Fruit fly (Drosophila melanogaster) whole organism, prepupa: ENCODE measurements around the gene vers.
A peak's percentile ranks its signal among the peaks of the same experiment; 100 is the strongest.

Source experiments
- Blimp-1 ChIP-seq: fragments of 200-800 bp; sonication (Bioruptor generic); optimal IDR thresholded peaks from 3 replicates; lab custom pipeline; 2017; ENCODE audit warnings: missing biosample characterization, missing genetic modification characterization, mild to moderate bottlenecking, moderate library complexity, missing genetic modification reagents
- CG10631 ChIP-seq: fragments of 200-800 bp; sonication (Bioruptor generic); optimal IDR thresholded peaks from 2 replicates; lab custom pipeline; 2016; ENCODE audit warnings: missing biosample characterization, missing genetic modification characterization
- CG10669 ChIP-seq: fragments of 200-800 bp; sonication (Bioruptor generic); optimal IDR thresholded peaks from 3 replicates; lab custom pipeline; 2018; ENCODE audit warnings: missing biosample characterization, mild to moderate bottlenecking, missing genetic modification characterization, moderate library complexity
- CG11294 ChIP-seq: fragments of 200-800 bp; sonication (Bioruptor generic); IDR thresholded peaks from 2 replicates; pipeline ENCODE4 v1.3.6; 2022; ENCODE audit warnings: missing biosample characterization, missing genetic modification characterization
- CG11762 ChIP-seq: fragments of 200-800 bp; sonication (Bioruptor generic); optimal IDR thresholded peaks from 3 replicates; lab custom pipeline; 2016; ENCODE audit warnings: missing biosample characterization, missing genetic modification characterization; ENCODE audit not compliant: insufficient read depth
- CG11902 ChIP-seq: fragments of 200-800 bp; sonication (Bioruptor generic); optimal IDR thresholded peaks from 3 replicates; lab custom pipeline; 2016; ENCODE audit warnings: missing biosample characterization, missing genetic modification characterization
- CG15336 ChIP-seq: fragments of 200-800 bp; sonication (Bioruptor generic); IDR thresholded peaks from 2 replicates; pipeline ENCODE4 v1.3.6; 2022; ENCODE audit warnings: missing biosample characterization, missing genetic modification characterization
- CG1621 ChIP-seq: fragments of 200-800 bp; sonication (Bioruptor generic); optimal IDR thresholded peaks from 3 replicates; lab custom pipeline; 2018; ENCODE audit warnings: missing biosample characterization, mild to moderate bottlenecking, missing genetic modification characterization
- CG31627 ChIP-seq: fragments of 200-800 bp; sonication (Bioruptor generic); optimal IDR thresholded peaks from 3 replicates; lab custom pipeline; 2016; ENCODE audit warnings: missing biosample characterization, missing genetic modification characterization
- CG32006 ChIP-seq: fragments of 200-800 bp; sonication (Bioruptor generic); optimal IDR thresholded peaks from 3 replicates; lab custom pipeline; 2017; ENCODE audit warnings: missing biosample characterization, mild to moderate bottlenecking, missing genetic modification characterization
- CG34406 ChIP-seq: fragments of 200-800 bp; sonication (Bioruptor generic); optimal IDR thresholded peaks from 3 replicates; lab custom pipeline; 2016; ENCODE audit warnings: missing biosample characterization, missing genetic modification characterization
- CG3919 ChIP-seq: fragments of 200-800 bp; sonication (Bioruptor generic); optimal IDR thresholded peaks from 3 replicates; lab custom pipeline; 2016; ENCODE audit warnings: missing biosample characterization, missing genetic modification characterization
- CG4318 ChIP-seq: fragments of 200-800 bp; sonication (Bioruptor generic); optimal IDR thresholded peaks from 3 replicates; lab custom pipeline; 2017; ENCODE audit warnings: missing biosample characterization, mild to moderate bottlenecking, missing genetic modification characterization
- CG6163 ChIP-seq: fragments of 200-800 bp; sonication (Bioruptor generic); IDR thresholded peaks from 3 replicates; pipeline ENCODE4 v1.3.6; 2022; ENCODE audit warnings: missing biosample characterization, missing genetic modification characterization
- CG6276 ChIP-seq: fragments of 200-800 bp; sonication (Bioruptor generic); optimal IDR thresholded peaks from 2 replicates; lab custom pipeline; 2017; ENCODE audit warnings: missing biosample characterization, mild to moderate bottlenecking, missing genetic modification characterization
- CG6792 ChIP-seq: fragments of 200-800 bp; sonication (Bioruptor generic); optimal IDR thresholded peaks from 3 replicates; lab custom pipeline; 2016; ENCODE audit warnings: missing biosample characterization, missing genetic modification characterization
- CG6808 ChIP-seq: fragments of 200-800 bp; sonication (Bioruptor generic); optimal IDR thresholded peaks from 3 replicates; lab custom pipeline; 2017; ENCODE audit warnings: missing biosample characterization, missing genetic modification characterization, mild to moderate bottlenecking, moderate library complexity, missing genetic modification reagents
- CG6854 ChIP-seq: fragments of 200-800 bp; sonication (Bioruptor generic); optimal IDR thresholded peaks from 2 replicates; lab custom pipeline; 2017; ENCODE audit warnings: missing biosample characterization, mild to moderate bottlenecking, missing genetic modification characterization
- CG7368 ChIP-seq: fragments of 200-800 bp; sonication (Bioruptor generic); optimal IDR thresholded peaks from 3 replicates; lab custom pipeline; 2016; ENCODE audit warnings: missing biosample characterization, missing genetic modification characterization
- CG8119 ChIP-seq: fragments of 200-800 bp; sonication (Bioruptor generic); IDR thresholded peaks from 3 replicates; pipeline ENCODE4 v1.3.6; 2022; ENCODE audit warnings: missing biosample characterization, missing genetic modification characterization
- CG8319 ChIP-seq: fragments of 200-800 bp; sonication (Bioruptor generic); optimal IDR thresholded peaks from 3 replicates; lab custom pipeline; 2016; ENCODE audit warnings: missing biosample characterization, missing genetic modification characterization
- CG8632 ChIP-seq: fragments of 200-800 bp; sonication (Bioruptor generic); optimal IDR thresholded peaks from 3 replicates; lab custom pipeline; 2016; ENCODE audit warnings: missing biosample characterization, missing genetic modification characterization
- CG9139 ChIP-seq: fragments of 200-800 bp; sonication (Bioruptor generic); optimal IDR thresholded peaks from 3 replicates; lab custom pipeline; 2017; ENCODE audit warnings: missing biosample characterization, mild to moderate bottlenecking, missing genetic modification characterization
- Eip78C ChIP-seq: fragments of 200-800 bp; sonication (Bioruptor generic); peaks from one replicate; lab custom pipeline; 2016; ENCODE audit warnings: missing biosample characterization, missing genetic modification characterization
- Eip93F ChIP-seq: fragments of 200-800 bp; sonication (Bioruptor generic); optimal IDR thresholded peaks from 2 replicates; lab custom pipeline; 2016; ENCODE audit warnings: missing biosample characterization, mild to moderate bottlenecking, missing genetic modification characterization
- Ets21C ChIP-seq: fragments of 200-800 bp; sonication (Bioruptor generic); optimal IDR thresholded peaks from 3 replicates; lab custom pipeline; 2016; ENCODE audit warnings: missing biosample characterization, missing genetic modification characterization
- Ets96B ChIP-seq: fragments of 200-800 bp; optimal IDR thresholded peaks from 2 replicates; lab custom pipeline; 2019; ENCODE audit warnings: missing biosample characterization, mild to moderate bottlenecking, missing genetic modification characterization, moderate library complexity
- Gug ChIP-seq: fragments of 200-800 bp; sonication (Bioruptor generic); IDR thresholded peaks from 2 replicates; pipeline ENCODE4 v1.3.6; 2022; ENCODE audit warnings: missing biosample characterization, missing genetic modification characterization
- Hr39 ChIP-seq: fragments of 200-800 bp; sonication (Bioruptor generic); optimal IDR thresholded peaks from 2 replicates; lab custom pipeline; 2016; ENCODE audit warnings: missing biosample characterization, missing genetic modification characterization
- Met ChIP-seq: fragments of 200-800 bp; sonication (Bioruptor generic); optimal IDR thresholded peaks from 3 replicates; lab custom pipeline; 2016; ENCODE audit warnings: missing biosample characterization, missing genetic modification characterization
- OdsH ChIP-seq: fragments of 200-800 bp; sonication (Bioruptor generic); optimal IDR thresholded peaks from 3 replicates; lab custom pipeline; 2016; ENCODE audit warnings: missing biosample characterization, missing genetic modification characterization
- Smox ChIP-seq: fragments of 200-800 bp; sonication (Bioruptor generic); optimal IDR thresholded peaks from 3 replicates; lab custom pipeline; 2016; ENCODE audit warnings: missing biosample characterization, missing genetic modification characterization
- Sox14 ChIP-seq: fragments of 200-800 bp; sonication (Bioruptor generic); optimal IDR thresholded peaks from 3 replicates; lab custom pipeline; 2016; ENCODE audit warnings: missing biosample characterization, missing genetic modification characterization
- Sox15 ChIP-seq: fragments of 200-800 bp; sonication (Bioruptor generic); optimal IDR thresholded peaks from 3 replicates; lab custom pipeline; 2016; ENCODE audit warnings: missing biosample characterization, missing genetic modification characterization
- achi ChIP-seq: fragments of 200-800 bp; sonication (Bioruptor generic); optimal IDR thresholded peaks from 3 replicates; lab custom pipeline; 2016; ENCODE audit warnings: missing biosample characterization, missing genetic modification characterization
- acj6 ChIP-seq: fragments of 200-800 bp; sonication (Bioruptor generic); optimal IDR thresholded peaks from 3 replicates; lab custom pipeline; 2016; ENCODE audit warnings: missing biosample characterization, missing genetic modification characterization
- eg ChIP-seq: fragments of 200-800 bp; sonication (Bioruptor generic); IDR thresholded peaks from 3 replicates; pipeline ENCODE4 v1.3.6; 2022; ENCODE audit warnings: missing biosample characterization, missing genetic modification characterization
- esn ChIP-seq: fragments of 200-800 bp; sonication (Bioruptor generic); optimal IDR thresholded peaks from 2 replicates; lab custom pipeline; 2016; ENCODE audit warnings: missing biosample characterization, mild to moderate bottlenecking, missing genetic modification characterization, moderate library complexity
- fd85E ChIP-seq: fragments of 200-800 bp; sonication (Bioruptor generic); optimal IDR thresholded peaks from 3 replicates; lab custom pipeline; 2016; ENCODE audit warnings: missing biosample characterization, missing genetic modification characterization
- net ChIP-seq: fragments of 200-800 bp; sonication (Bioruptor generic); optimal IDR thresholded peaks from 3 replicates; lab custom pipeline; 2016; ENCODE audit warnings: missing biosample characterization, missing genetic modification characterization
- pdm3 ChIP-seq: fragments of 200-800 bp; sonication (Bioruptor generic); optimal IDR thresholded peaks from 3 replicates; lab custom pipeline; 2016; ENCODE audit warnings: missing biosample characterization, missing genetic modification characterization
- salr ChIP-seq, 2 experiments: fragments of 200-800 bp; sonication (Bioruptor generic); optimal IDR thresholded peaks; 3 replicates each; lab custom pipeline; 2016 to 2018; ENCODE audit warnings: missing biosample characterization in 2 of 2, missing genetic modification characterization in 2 of 2, mild to moderate bottlenecking in 1 of 2
- spab ChIP-seq: fragments of 200-800 bp; sonication (Bioruptor generic); optimal IDR thresholded peaks from 2 replicates; lab custom pipeline; 2017; ENCODE audit warnings: missing biosample characterization, mild to moderate bottlenecking, missing genetic modification characterization, missing genetic modification reagents
- ss ChIP-seq, 2 experiments: fragments of 200-800 bp; sonication (Bioruptor generic); optimal IDR thresholded peaks; 2 replicates in 1 of 2; 3 replicates in 1 of 2; lab custom pipeline; 2017 to 2018; ENCODE audit warnings: mild to moderate bottlenecking in 2 of 2, missing biosample characterization in 2 of 2, missing genetic modification characterization in 2 of 2, moderate library complexity in 1 of 2
- topi ChIP-seq: fragments of 200-800 bp; sonication (Bioruptor generic); optimal IDR thresholded peaks from 3 replicates; lab custom pipeline; 2016; ENCODE audit warnings: missing biosample characterization, missing genetic modification characterization
- vri ChIP-seq: fragments of 200-800 bp; sonication (Bioruptor generic); optimal IDR thresholded peaks from 3 replicates; lab custom pipeline; 2016; ENCODE audit warnings: missing biosample characterization, mild to moderate bottlenecking, missing genetic modification characterization

vers gene

dm6 chr3L:12090898-12091685, 24.8 kb upstream of the vers start (continued):
- peak; percentile 22 for TF ChIP-seq Hr39
- peak; percentile 19 for TF ChIP-seq acj6 (GFP tag; lab: Kevin White, UChicago)
- no peak for TF ChIP-seq Eip93F (GFP tag; lab: Kevin White, UChicago)
- no peak for TF ChIP-seq vri (GFP tag; lab: Kevin White, UChicago)
- no peak for TF ChIP-seq CG6854 (GFP tag; lab: Kevin White, UChicago)
- peak; percentile 56 for TF ChIP-seq CG6276 (GFP tag; lab: Kevin White, UChicago)
- TF ChIP-seq CG8632 (GFP tag; lab: Kevin White, UChicago) = peak; percentile 2
- TF ChIP-seq esn (GFP tag; lab: Kevin White, UChicago) = peak; percentile 11
- TF ChIP-seq Eip78C = peak; percentile 63
- TF ChIP-seq CG34406 = no peak
- TF ChIP-seq CG32006 (GFP tag; lab: Kevin White, UChicago) = peak; percentile 66
- peak; percentile 1 for TF ChIP-seq CG31627 (GFP tag; lab: Kevin White, UChicago)
- peak; percentile 18 for TF ChIP-seq net (GFP tag; lab: Kevin White, UChicago)
- TF ChIP-seq CG4318 (GFP tag; lab: Kevin White, UChicago) = no peak
- peak; percentile 36 for TF ChIP-seq OdsH (GFP tag; lab: Kevin White, UChicago)
- peak; percentile 19 for TF ChIP-seq CG3919 (GFP tag; lab: Kevin White, UChicago)
- peak; percentile 29 for TF ChIP-seq achi (GFP tag; lab: Kevin White, UChicago)
- no peak for TF ChIP-seq Ets96B
- peak; percentile 14 for TF ChIP-seq Smox (GFP tag; lab: Kevin White, UChicago)
- no peak for TF ChIP-seq CG11902 (GFP tag; lab: Kevin White, UChicago)
- TF ChIP-seq, all 60 proteins: peak for 30

DNA sequence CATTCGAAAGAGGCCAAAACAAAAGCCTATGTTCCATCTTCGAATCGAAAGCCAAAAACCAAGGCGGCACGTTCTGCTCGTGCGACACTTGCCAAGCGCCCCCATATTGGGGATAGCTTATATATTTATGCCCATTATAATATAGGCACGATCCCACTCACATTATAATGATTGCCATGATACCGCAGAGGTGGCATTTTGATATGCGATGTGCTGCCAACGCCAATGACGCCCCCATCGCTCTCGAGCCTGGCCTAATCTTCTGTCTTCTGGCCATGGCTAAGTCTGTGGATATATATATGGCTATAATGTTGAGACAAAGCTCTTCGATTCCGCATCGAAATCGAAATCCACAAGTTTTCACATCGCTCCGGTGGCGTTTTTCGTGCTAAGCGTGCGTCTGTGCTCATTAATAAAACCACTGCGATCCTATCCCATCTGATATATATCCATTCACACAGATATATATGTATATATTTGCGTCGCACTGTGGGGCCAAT, 23.0 kb upstream of the vers start:
- TF ChIP-seq CG6163 (GFP tag; lab: Robert Waterston, UW) (0 out of 3 replicates have a peak, but pooled peaks have one; percentile 9), CG31627 (GFP tag; lab: Kevin White, UChicago) (no peak)

dm6 chr3L:12095960-12096359, 19.9 kb upstream of the vers start:
- no peak for TF ChIP-seq CG15336 (GFP tag; lab: Robert Waterston, UW)
- TF ChIP-seq Gug (GFP tag; lab: Robert Waterston, UW) = no peak
- TF ChIP-seq CG3919 (GFP tag; lab: Kevin White, UChicago) = no peak
- TF ChIP-seq Eip78C = no peak
- no peak for TF ChIP-seq salr (GFP tag; optimal IDR thresholded peaks at IDR 0.05; lab: Kevin White, UChicago)
- TF ChIP-seq CG11294 (GFP tag; lab: Robert Waterston, UW) = no peak
- peak; percentile 37 for TF ChIP-seq Met
- no peak for TF ChIP-seq acj6 (GFP tag; lab: Kevin White, UChicago)
- TF ChIP-seq Sox14 = no peak
- TF ChIP-seq CG9139 (GFP tag; lab: Kevin White, UChicago) = no peak
- TF ChIP-seq Hr39 = peak; percentile 1
- no peak for TF ChIP-seq CG8119
- peak; percentile 4 for TF ChIP-seq CG34406
- no peak for TF ChIP-seq CG11762 (GFP tag; lab: Kevin White, UChicago)
- TF ChIP-seq topi (GFP tag; lab: Kevin White, UChicago) = peak; percentile 20
- no peak for TF ChIP-seq CG8319
- TF ChIP-seq CG10669 (GFP tag; lab: Kevin White, UChicago) = no peak
- TF ChIP-seq CG10631 (GFP tag; lab: Kevin White, UChicago) = no peak
- no peak for TF ChIP-seq spab (GFP tag; lab: Kevin White, UChicago)
- no peak for TF ChIP-seq Sox15
- TF ChIP-seq eg (GFP tag; lab: Robert Waterston, UW) = no peak
- no peak for TF ChIP-seq fd85E (GFP tag; lab: Kevin White, UChicago)
- TF ChIP-seq ss (GFP tag; optimal IDR thresholded peaks at IDR 0.05; lab: Kevin White, UChicago) = no peak
- no peak for TF ChIP-seq CG7368 (GFP tag; lab: Kevin White, UChicago)
- no peak for TF ChIP-seq achi (GFP tag; lab: Kevin White, UChicago)
- TF ChIP-seq CG1621 (tag; lab: Kevin White, UChicago) = no peak
- TF ChIP-seq Blimp-1 (GFP tag; lab: Kevin White, UChicago) = no peak
- no peak for TF ChIP-seq Ets96B
- TF ChIP-seq Ets21C (GFP tag; lab: Kevin White, UChicago) = no peak
- TF ChIP-seq pdm3 = peak; percentile 16
- no peak for TF ChIP-seq CG6808
- no peak for TF ChIP-seq CG6792
